ENCODE assay signal across 5 fruit fly cellular contexts in genomic region chr2L:10339212-10339721, dm6.
TF ChIP-seq lines count a peak whose summit lies in the region.

TSS of gene SamDC (plus strand) at chr2L:10339457.

- no peak for TF ChIP-seq CTCF in whole organism, embryonic (GFP tag; optimal IDR thresholded peaks at IDR 0.05; lab: Kevin White, UChicago)

TF ChIP-seq in whole organism, adult, 20 proteins besides CTCF, POLR2A, EP300 and RAD21 (continues in another document):
- TF ChIP-seq Crg-1 (GFP tag; optimal IDR thresholded peaks at IDR 0.05; lab: Kevin White, UChicago) (no peak), CG7045 (GFP tag; optimal IDR thresholded peaks at IDR 0.05; lab: Kevin White, UChicago) (no peak), CG7101 (tag; optimal IDR thresholded peaks at IDR 0.05; lab: Kevin White, UChicago) (peak; percentile 35), ovo (GFP tag; optimal IDR thresholded peaks at IDR 0.05; lab: Kevin White, UChicago) (no peak), Hr96 (GFP tag; optimal IDR thresholded peaks at IDR 0.05; lab: Kevin White, UChicago) (no peak), kay (GFP tag; lab: Kevin White, UChicago; ENCODE audit: borderline replicate concordance) (no peak), CG14711 (tag; optimal IDR thresholded peaks at IDR 0.05; lab: Kevin White, UChicago) (no peak), Mnt (GFP tag; optimal IDR thresholded peaks at IDR 0.05; lab: Kevin White, UChicago) (peak; percentile 44), pad (GFP tag; optimal IDR thresholded peaks at IDR 0.05; lab: Kevin White, UChicago) (peak; percentile 12), bab1 (GFP tag; optimal IDR thresholded peaks at IDR 0.05; lab: Kevin White, UChicago) (peak; percentile 63), CG1620 (GFP tag; optimal IDR thresholded peaks at IDR 0.05; lab: Kevin White, UChicago) (peak; percentile 18), tj (GFP tag; optimal IDR thresholded peaks at IDR 0.05; lab: Kevin White, UChicago) (no peak), CG33017 (tag; optimal IDR thresholded peaks at IDR 0.05; lab: Kevin White, UChicago) (no peak), CG5204 (GFP tag; optimal IDR thresholded peaks at IDR 0.05; lab: Kevin White, UChicago) (no peak), toe (GFP tag; optimal IDR thresholded peaks at IDR 0.05; lab: Kevin White, UChicago) (no peak), Clk (GFP tag; optimal IDR thresholded peaks at IDR 0.05; lab: Kevin White, UChicago) (no peak), cnc (optimal IDR thresholded peaks at IDR 0.05; lab: Kevin White, UChicago) (no peak), CG12768 (GFP tag; optimal IDR thresholded peaks at IDR 0.05; lab: Kevin White, UChicago) (no peak), CG11617 (GFP tag; optimal IDR thresholded peaks at IDR 0.05; lab: Kevin White, UChicago) (peak; percentile 15)

TF ChIP-seq in whole organism, embryonic, 481 proteins besides CTCF, POLR2A, EP300 and RAD21 (continues in another document):
- TF ChIP-seq C15 (GFP tag; IDR thresholded peaks at IDR 0.05; lab: Robert Waterston, UW): no peak
- no peak for TF ChIP-seq bab2 (GFP tag; optimal IDR thresholded peaks at IDR 0.05; lab: Kevin White, UChicago)
- TF ChIP-seq CG1603 (tag; optimal IDR thresholded peaks at IDR 0.05; lab: Kevin White, UChicago): peak; percentile 79
- peak; percentile 91 for TF ChIP-seq CG17802 (tag; optimal IDR thresholded peaks at IDR 0.05; lab: Kevin White, UChicago)
- TF ChIP-seq Dek (tag; optimal IDR thresholded peaks at IDR 0.05; lab: Kevin White, UChicago): peak; percentile 68
- TF ChIP-seq cwo (GFP tag; optimal IDR thresholded peaks at IDR 0.05; lab: Kevin White, UChicago): no peak
- TF ChIP-seq ci (GFP tag; IDR thresholded peaks at IDR 0.05; lab: Robert Waterston, UW): peak; percentile 66; the same call in 2 of the 3 replicates
- TF ChIP-seq CG2875 (GFP tag; optimal IDR thresholded peaks at IDR 0.05; lab: Kevin White, UChicago): no peak
- peak; percentile 76 for TF ChIP-seq HLH4C (GFP tag; IDR thresholded peaks at IDR 0.05; lab: Robert Waterston, UW; ENCODE audit: partially characterized antibody)
- TF ChIP-seq CG3726 (GFP tag; IDR thresholded peaks at IDR 0.05; lab: Robert Waterston, UW): no peak
- TF ChIP-seq slbo (GFP tag; IDR thresholded peaks at IDR 0.05; lab: Robert Waterston, UW): peak; percentile 57
- no peak; the same call in 2 of the 3 replicates for TF ChIP-seq B-H1 (GFP tag; IDR thresholded peaks at IDR 0.05; lab: Robert Waterston, UW)
- no peak for TF ChIP-seq exex (tag; optimal IDR thresholded peaks at IDR 0.05; lab: Kevin White, UChicago)
- peak; percentile 66 for TF ChIP-seq CG13894 (tag; optimal IDR thresholded peaks at IDR 0.05; lab: Kevin White, UChicago)
- peak; percentile 33 to 47 for TF ChIP-seq dpn (GFP tag; optimal IDR thresholded peaks at IDR 0.05; lab: Kevin White, UChicago)
- no peak for TF ChIP-seq bcd (GFP tag; optimal IDR thresholded peaks at IDR 0.05; lab: Kevin White, UChicago)
- no peak for TF ChIP-seq CG4820 (GFP tag; optimal IDR thresholded peaks at IDR 0.05; lab: Kevin White, UChicago)
- no peak for TF ChIP-seq CG17568 (GFP tag; optimal IDR thresholded peaks at IDR 0.05; lab: Kevin White, UChicago)
- peak; percentile 32 for TF ChIP-seq CG12769 (tag; optimal IDR thresholded peaks at IDR 0.05; lab: Kevin White, UChicago)

TF ChIP-seq in whole organism, prepupa, 60 proteins besides CTCF, POLR2A, EP300 and RAD21 (continues in another document):
- no peak for TF ChIP-seq CG11294 (GFP tag; IDR thresholded peaks at IDR 0.05; lab: Robert Waterston, UW)
- peak; percentile 30 for TF ChIP-seq acj6 (GFP tag; optimal IDR thresholded peaks at IDR 0.05; lab: Kevin White, UChicago)
- peak; percentile 9 for TF ChIP-seq Eip75B (GFP tag; optimal IDR thresholded peaks at IDR 0.05; lab: Kevin White, UChicago)
- TF ChIP-seq CG31627 (GFP tag; optimal IDR thresholded peaks at IDR 0.05; lab: Kevin White, UChicago): no peak
- TF ChIP-seq CG6808 (GFP tag; optimal IDR thresholded peaks at IDR 0.05; lab: Kevin White, UChicago): no peak
- no peak for TF ChIP-seq fd85E (GFP tag; optimal IDR thresholded peaks at IDR 0.05; lab: Kevin White, UChicago)
- no peak for TF ChIP-seq CG11902 (GFP tag; optimal IDR thresholded peaks at IDR 0.05; lab: Kevin White, UChicago)
- no peak for TF ChIP-seq Hr39 (GFP tag; optimal IDR thresholded peaks at IDR 0.05; lab: Kevin White, UChicago)
- TF ChIP-seq CG16779 (tag; optimal IDR thresholded peaks at IDR 0.05; lab: Kevin White, UChicago): no peak
- no peak for TF ChIP-seq CG34406 (GFP tag; optimal IDR thresholded peaks at IDR 0.05; lab: Kevin White, UChicago)
- TF ChIP-seq lz (GFP tag; optimal IDR thresholded peaks at IDR 0.05; lab: Kevin White, UChicago): peak; percentile 15
- TF ChIP-seq Hr38 (GFP tag; optimal IDR thresholded peaks at IDR 0.05; lab: Kevin White, UChicago): no peak
- peak; percentile 19 for TF ChIP-seq dsx (GFP tag; optimal IDR thresholded peaks at IDR 0.05; lab: Kevin White, UChicago; ENCODE audit: poor library complexity, severe bottlenecking)
- peak; percentile 58 for TF ChIP-seq Sox14 (GFP tag; optimal IDR thresholded peaks at IDR 0.05; lab: Kevin White, UChicago)
- no peak for TF ChIP-seq CG9139 (GFP tag; optimal IDR thresholded peaks at IDR 0.05; lab: Kevin White, UChicago)
- peak; percentile 19 for TF ChIP-seq CG6854 (GFP tag; optimal IDR thresholded peaks at IDR 0.05; lab: Kevin White, UChicago)
- TF ChIP-seq Eip78C (GFP tag; lab: Kevin White, UChicago): peak; percentile 73
- TF ChIP-seq topi (GFP tag; optimal IDR thresholded peaks at IDR 0.05; lab: Kevin White, UChicago): peak; percentile 37
- TF ChIP-seq Blimp-1 (GFP tag; optimal IDR thresholded peaks at IDR 0.05; lab: Kevin White, UChicago): no peak
- peak; percentile 13 for TF ChIP-seq net (GFP tag; optimal IDR thresholded peaks at IDR 0.05; lab: Kevin White, UChicago)

TF ChIP-seq in whole organism, pupa, 21 proteins besides CTCF, POLR2A, EP300 and RAD21:
- TF ChIP-seq CG13204 (GFP tag; optimal IDR thresholded peaks at IDR 0.05; lab: Kevin White, UChicago) (no peak), rn (GFP tag; IDR thresholded peaks at IDR 0.05; lab: Robert Waterston, UW) (no peak), EcR (GFP tag; optimal IDR thresholded peaks at IDR 0.05; lab: Kevin White, UChicago) (no peak), Ets98B (GFP tag; IDR thresholded peaks at IDR 0.05; lab: Robert Waterston, UW) (peak; percentile 36; the same call in 1 of the 2 replicates), CG32121 (GFP tag; IDR thresholded peaks at IDR 0.05; lab: Robert Waterston, UW) (peak; percentile 11; the same call in 1 of the 2 replicates), CG8301 (tag; optimal IDR thresholded peaks at IDR 0.05; lab: Kevin White, UChicago) (no peak), CG9948 (tag; optimal IDR thresholded peaks at IDR 0.05; lab: Kevin White, UChicago) (peak; percentile 3), gl (tag; optimal IDR thresholded peaks at IDR 0.05; lab: Kevin White, UChicago) (no peak), Snoo (tag; optimal IDR thresholded peaks at IDR 0.05; lab: Kevin White, UChicago) (peak; percentile 25), CG15710 (tag; optimal IDR thresholded peaks at IDR 0.05; lab: Kevin White, UChicago) (peak; percentile 36), CG17806 (tag; optimal IDR thresholded peaks at IDR 0.05; lab: Kevin White, UChicago) (no peak), CG8159 (tag; optimal IDR thresholded peaks at IDR 0.05; lab: Kevin White, UChicago) (peak; percentile 39), CG4496 (GFP tag; IDR thresholded peaks at IDR 0.05; lab: Robert Waterston, UW) (no peak), CG10348 (GFP tag; IDR thresholded peaks at IDR 0.05; lab: Robert Waterston, UW) (no peak), fd96Ca (GFP tag; IDR thresholded peaks at IDR 0.05; lab: Robert Waterston, UW) (no peak), CG12605 (GFP tag; IDR thresholded peaks at IDR 0.05; lab: Robert Waterston, UW) (0 out of 2 replicates have a peak, but pooled peaks have one; percentile 23), D1 (tag; optimal IDR thresholded peaks at IDR 0.05; lab: Kevin White, UChicago) (no peak), CG14655 (GFP tag; optimal IDR thresholded peaks at IDR 0.05; lab: Kevin White, UChicago) (no peak), Pif1A (GFP tag; optimal IDR thresholded peaks at IDR 0.05; lab: Kevin White, UChicago) (peak; percentile 19), Pif1B (GFP tag; optimal IDR thresholded peaks at IDR 0.05; lab: Kevin White, UChicago) (no peak)

TF ChIP-seq in whole organism, wandering third instar larva, 38 proteins besides CTCF, POLR2A, EP300 and RAD21 (continues in another document):
- TF ChIP-seq dmrt93B (GFP tag; optimal IDR thresholded peaks at IDR 0.05; lab: Kevin White, UChicago): no peak
- TF ChIP-seq CG32264 (GFP tag; optimal IDR thresholded peaks at IDR 0.05; lab: Kevin White, UChicago): no peak
- peak; percentile 48 for TF ChIP-seq rgr (GFP tag; optimal IDR thresholded peaks at IDR 0.05; lab: Kevin White, UChicago)
- TF ChIP-seq GATAd (GFP tag; optimal IDR thresholded peaks at IDR 0.05; lab: Kevin White, UChicago): no peak
- no peak for TF ChIP-seq ey (GFP tag; optimal IDR thresholded peaks at IDR 0.05; lab: Kevin White, UChicago)
- no peak for TF ChIP-seq Myc (optimal IDR thresholded peaks at IDR 0.05; lab: Kevin White, UChicago)
- TF ChIP-seq sage (GFP tag; optimal IDR thresholded peaks at IDR 0.05; lab: Kevin White, UChicago): peak; percentile 30
- no peak for TF ChIP-seq tai (GFP tag; optimal IDR thresholded peaks at IDR 0.05; lab: Kevin White, UChicago)
- TF ChIP-seq Vsx2 (GFP tag; optimal IDR thresholded peaks at IDR 0.05; lab: Kevin White, UChicago; ENCODE audit: partially characterized antibody): no peak
- TF ChIP-seq woc (GFP tag; optimal IDR thresholded peaks at IDR 0.05; lab: Kevin White, UChicago): peak; percentile 76
- TF ChIP-seq CrebA (GFP tag; optimal IDR thresholded peaks at IDR 0.05; lab: Kevin White, UChicago; ENCODE audit: borderline replicate concordance): no peak
- no peak for TF ChIP-seq br (GFP tag; optimal IDR thresholded peaks at IDR 0.05; lab: Kevin White, UChicago)
- peak; percentile 19 for TF ChIP-seq Sp1 (GFP tag; optimal IDR thresholded peaks at IDR 0.05; lab: Kevin White, UChicago)
- TF ChIP-seq HLH106 (tag; optimal IDR thresholded peaks at IDR 0.05; lab: Kevin White, UChicago): peak; percentile 20
- TF ChIP-seq pan (optimal IDR thresholded peaks at IDR 0.05; lab: Kevin White, UChicago): no peak
- no peak for TF ChIP-seq CG9705 (GFP tag; optimal IDR thresholded peaks at IDR 0.05; lab: Kevin White, UChicago)
- TF ChIP-seq Hr78 (GFP tag; optimal IDR thresholded peaks at IDR 0.05; lab: Kevin White, UChicago): peak; percentile 78
- TF ChIP-seq dsf (GFP tag; optimal IDR thresholded peaks at IDR 0.05; lab: Kevin White, UChicago; ENCODE audit: borderline replicate concordance): no peak
- peak in 1 of 2 experiments; percentile 57 for TF ChIP-seq foxo (GFP tag; optimal IDR thresholded peaks at IDR 0.05; lab: Kevin White, UChicago)
- no peak for TF ChIP-seq dl (GFP tag; optimal IDR thresholded peaks at IDR 0.05; lab: Kevin White, UChicago; ENCODE audit: insufficient read depth in 1 of 2, partially characterized antibody in 2 of 2)
- TF ChIP-seq psq (GFP tag; optimal IDR thresholded peaks at IDR 0.05; lab: Kevin White, UChicago): no peak
- TF ChIP-seq h (GFP tag; optimal IDR thresholded peaks at IDR 0.05; lab: Kevin White, UChicago): peak; percentile 46
- TF ChIP-seq N (GFP tag; optimal IDR thresholded peaks at IDR 0.05; lab: Kevin White, UChicago): peak; percentile 97
- TF ChIP-seq Hnf4 (GFP tag; optimal IDR thresholded peaks at IDR 0.05; lab: Kevin White, UChicago): peak; percentile 28
